Fruit fly (Drosophila melanogaster): ENCODE measurements around the gene Alp11.
A peak's percentile ranks its signal among the peaks of the same experiment; 100 is the strongest.

The Alp11 gene

DNA sequence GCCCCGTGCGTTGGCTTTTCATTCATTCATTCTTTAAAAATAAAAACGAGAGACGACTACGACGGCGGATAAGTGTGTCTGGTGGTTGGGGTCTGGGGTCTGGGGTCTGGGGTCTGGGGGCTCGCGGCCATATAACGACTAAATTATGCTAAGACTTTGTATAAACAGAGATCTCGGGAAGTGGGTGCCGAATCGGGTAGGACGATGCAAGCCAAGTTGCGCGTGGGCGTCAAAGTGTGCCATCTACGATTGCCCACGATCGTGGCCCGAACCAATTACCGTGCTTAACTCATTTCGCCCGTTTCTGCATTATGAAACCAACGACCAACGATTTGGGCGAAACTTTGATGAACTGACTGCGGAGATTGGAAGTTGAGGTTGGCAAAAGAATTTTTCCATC is 36.3 kb downstream of the Alp11 start:
- TF ChIP-seq usp (GFP tag; optimal IDR thresholded peaks at IDR 0.05) (no peak), Myc (optimal IDR thresholded peaks at IDR 0.05) (no peak), GATAd (GFP tag; optimal IDR thresholded peaks at IDR 0.05) (no peak), OdsH (GFP tag; optimal IDR thresholded peaks at IDR 0.05) (no peak), HLH106 (tag; optimal IDR thresholded peaks at IDR 0.05) (no peak), Vsx2 (GFP tag; optimal IDR thresholded peaks at IDR 0.05; ENCODE audit: partially characterized antibody) (no peak), jim (GFP tag; optimal IDR thresholded peaks at IDR 0.05) (no peak), Jra (GFP tag; optimal IDR thresholded peaks at IDR 0.05) (no peak), tai (GFP tag; optimal IDR thresholded peaks at IDR 0.05) (no peak), N (GFP tag; optimal IDR thresholded peaks at IDR 0.05) (no peak), br (GFP tag; optimal IDR thresholded peaks at IDR 0.05) (no peak), woc (GFP tag; optimal IDR thresholded peaks at IDR 0.05) (no peak)

DNA sequence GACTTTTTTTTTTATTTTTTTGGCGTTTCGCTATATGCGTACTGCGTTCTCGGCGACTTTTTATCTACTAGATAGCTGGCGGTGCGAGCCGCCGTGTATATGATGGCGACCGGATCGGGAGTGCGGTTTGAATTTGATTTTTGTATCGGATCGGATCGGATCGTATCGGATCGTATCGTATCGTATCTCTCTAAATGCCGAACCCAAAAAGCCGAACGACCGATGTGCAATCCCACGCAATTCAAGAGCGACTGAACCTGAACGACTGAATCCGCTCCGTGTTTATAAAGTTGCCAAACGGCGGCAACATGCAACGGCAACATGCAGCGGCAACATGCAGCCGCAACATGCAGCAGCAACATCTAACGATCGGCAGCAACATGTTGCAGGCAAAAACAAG is 38.7 kb downstream of the Alp11 start:
- TF ChIP-seq Jra (GFP tag; optimal IDR thresholded peaks at IDR 0.05), result no peak
- TF ChIP-seq Abd-B (GFP tag; optimal IDR thresholded peaks at IDR 0.05), result no peak
- no peak for TF ChIP-seq sage (GFP tag; optimal IDR thresholded peaks at IDR 0.05)
- no peak for TF ChIP-seq fru (GFP tag; optimal IDR thresholded peaks at IDR 0.05)
- no peak for TF ChIP-seq brk (GFP tag; optimal IDR thresholded peaks at IDR 0.05)
- no peak for TF ChIP-seq lola (GFP tag; optimal IDR thresholded peaks at IDR 0.05)
- peak; percentile 83 for TF ChIP-seq Dif (GFP tag; optimal IDR thresholded peaks at IDR 0.05; ENCODE audit: partially characterized antibody)
- TF ChIP-seq sv (GFP tag; optimal IDR thresholded peaks at IDR 0.05), result no peak
- TF ChIP-seq CG32264 (GFP tag; optimal IDR thresholded peaks at IDR 0.05), result no peak
- no peak for TF ChIP-seq h (GFP tag; optimal IDR thresholded peaks at IDR 0.05)
- TF ChIP-seq psq (GFP tag; optimal IDR thresholded peaks at IDR 0.05), result no peak
- TF ChIP-seq Myc (optimal IDR thresholded peaks at IDR 0.05), result no peak
- no peak for TF ChIP-seq Hnf4 (GFP tag; optimal IDR thresholded peaks at IDR 0.05)
- peak; percentile 33 for TF ChIP-seq Hr83 (GFP tag; optimal IDR thresholded peaks at IDR 0.05; ENCODE audit: poor library complexity, severe bottlenecking)
- no peak for TF ChIP-seq GATAd (GFP tag; optimal IDR thresholded peaks at IDR 0.05)
- TF ChIP-seq ey (GFP tag; optimal IDR thresholded peaks at IDR 0.05), result no peak
- TF ChIP-seq OdsH (GFP tag; optimal IDR thresholded peaks at IDR 0.05), result no peak
- no peak for TF ChIP-seq tai (GFP tag; optimal IDR thresholded peaks at IDR 0.05)
- TF ChIP-seq pan (optimal IDR thresholded peaks at IDR 0.05), result no peak
- TF ChIP-seq Hr78 (GFP tag; optimal IDR thresholded peaks at IDR 0.05), result no peak
- no peak for TF ChIP-seq HLH106 (tag; optimal IDR thresholded peaks at IDR 0.05)
- TF ChIP-seq br (GFP tag; optimal IDR thresholded peaks at IDR 0.05), result no peak
- peak; percentile 16 for TF ChIP-seq rgr (GFP tag; optimal IDR thresholded peaks at IDR 0.05)
- no peak for TF ChIP-seq Rel (GFP tag; optimal IDR thresholded peaks at IDR 0.05)
- peak; percentile 5 for TF ChIP-seq Rel (tag; optimal IDR thresholded peaks at IDR 0.05)
- no peak for TF ChIP-seq N (GFP tag; optimal IDR thresholded peaks at IDR 0.05)
- TF ChIP-seq Sp1 (GFP tag; optimal IDR thresholded peaks at IDR 0.05), result no peak
- peak; percentile 16 for TF ChIP-seq CrebA (GFP tag; optimal IDR thresholded peaks at IDR 0.05; ENCODE audit: borderline replicate concordance)
- no peak for TF ChIP-seq Dfd (GFP tag; optimal IDR thresholded peaks at IDR 0.05)
- TF ChIP-seq dmrt93B (GFP tag; optimal IDR thresholded peaks at IDR 0.05), result no peak
- TF ChIP-seq Vsx2 (GFP tag; optimal IDR thresholded peaks at IDR 0.05; ENCODE audit: partially characterized antibody), result peak; percentile 91
- no peak for TF ChIP-seq Mio (GFP tag; optimal IDR thresholded peaks at IDR 0.05)
- TF ChIP-seq jim (GFP tag; optimal IDR thresholded peaks at IDR 0.05), result no peak
- no peak for TF ChIP-seq usp (GFP tag; optimal IDR thresholded peaks at IDR 0.05)
- peak in 1 of 2 experiments; percentile 3 for TF ChIP-seq foxo (GFP tag; optimal IDR thresholded peaks at IDR 0.05)
- no peak for TF ChIP-seq dsf (GFP tag; optimal IDR thresholded peaks at IDR 0.05; ENCODE audit: borderline replicate concordance)
- no peak for TF ChIP-seq woc (GFP tag; optimal IDR thresholded peaks at IDR 0.05)
- TF ChIP-seq dl (GFP tag; optimal IDR thresholded peaks at IDR 0.05; ENCODE audit: insufficient read depth in 1 of 2, partially characterized antibody in 2 of 2), result peak in 1 of 2 experiments; percentile 51
- TF ChIP-seq CG9705 (GFP tag; optimal IDR thresholded peaks at IDR 0.05), result no peak

- TF ChIP-seq OdsH (GFP tag; optimal IDR thresholded peaks at IDR 0.05) (no peak), sage (GFP tag; optimal IDR thresholded peaks at IDR 0.05) (no peak), pan (optimal IDR thresholded peaks at IDR 0.05) (no peak), Abd-B (GFP tag; optimal IDR thresholded peaks at IDR 0.05) (no peak), Jra (GFP tag; optimal IDR thresholded peaks at IDR 0.05) (no peak), Dfd (GFP tag; optimal IDR thresholded peaks at IDR 0.05) (no peak), Vsx2 (GFP tag; optimal IDR thresholded peaks at IDR 0.05; ENCODE audit: partially characterized antibody) (no peak), sv (GFP tag; optimal IDR thresholded peaks at IDR 0.05) (no peak), Myc (optimal IDR thresholded peaks at IDR 0.05) (no peak), CG32264 (GFP tag; optimal IDR thresholded peaks at IDR 0.05) (no peak)
Observed at dm6 chrX:15629962-15630361, 42.4 kb downstream of the Alp11 start.

Data from whole organism, wandering third instar larva.